Worm (Caenorhabditis elegans) whole organism, L1 larva: ENCODE data around the gene F22H10.6.

ENCODE experiments used
- ceh-82 ChIP-seq, 3 experiments: fragments of 150-350 bp in 1 of 3; sonication (generic microtip) in 2 of 3; optimal IDR thresholded peaks; 2 replicates each; lab custom pipeline; 2014 to 2017; ENCODE audit warnings: missing biosample characterization in 3 of 3, missing genetic modification characterization in 3 of 3
- fos-1 ChIP-seq: fragments of 150-350 bp; optimal IDR thresholded peaks from 2 replicates; lab custom pipeline; 2014; ENCODE audit warnings: missing biosample characterization, missing genetic modification characterization
- unc-30 ChIP-seq: sonication (generic microtip); optimal IDR thresholded peaks from 2 replicates; lab custom pipeline; 2017; ENCODE audit warnings: missing biosample characterization, missing genetic modification characterization

ce11 chrX:16662723-16663122, 28.4 kb downstream of the F22H10.6 start, which contains the start of gene F43B10.1:
- TF ChIP-seq ceh-82 (tag; optimal IDR thresholded peaks at IDR 0.05; lab: Kevin White, UChicago) (no peak), fos-1 (tag; lab: Kevin White, UChicago) (no peak), unc-30 (tag; lab: Kevin White, UChicago) (no peak)
